Worm (Caenorhabditis elegans): ENCODE data around the gene glb-15.

The glb-15 gene

DNA sequence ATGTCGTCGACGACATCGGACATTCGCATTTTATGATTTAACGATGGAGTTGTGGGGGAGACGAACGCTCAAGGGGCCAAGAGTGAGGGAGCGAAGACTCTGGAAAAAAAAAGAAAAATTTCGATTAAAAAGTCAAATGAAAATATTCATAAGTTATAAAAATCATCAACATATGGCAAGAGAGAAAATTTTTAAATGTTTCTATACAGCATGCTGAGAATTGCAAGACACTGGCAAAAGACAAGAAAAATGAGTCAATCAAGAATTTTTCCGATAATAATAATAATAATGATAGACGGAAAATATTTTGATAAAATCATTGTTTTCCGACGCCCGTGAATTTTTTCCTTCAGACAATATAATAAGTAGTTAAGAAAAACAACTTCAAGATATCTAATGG lies 19.1 kb upstream of the glb-15 start, which contains the start of gene sipa-1:
Gene sipa-1, minus strand, starts transcription at position 101 of the 400 bp plus-strand sequence.
- TF ChIP-seq unc-62 (GFP tag; optimal IDR thresholded peaks at IDR 0.05), result no peak
- no peak for TF ChIP-seq zag-1 (tag; optimal IDR thresholded peaks at IDR 0.05)

DNA sequence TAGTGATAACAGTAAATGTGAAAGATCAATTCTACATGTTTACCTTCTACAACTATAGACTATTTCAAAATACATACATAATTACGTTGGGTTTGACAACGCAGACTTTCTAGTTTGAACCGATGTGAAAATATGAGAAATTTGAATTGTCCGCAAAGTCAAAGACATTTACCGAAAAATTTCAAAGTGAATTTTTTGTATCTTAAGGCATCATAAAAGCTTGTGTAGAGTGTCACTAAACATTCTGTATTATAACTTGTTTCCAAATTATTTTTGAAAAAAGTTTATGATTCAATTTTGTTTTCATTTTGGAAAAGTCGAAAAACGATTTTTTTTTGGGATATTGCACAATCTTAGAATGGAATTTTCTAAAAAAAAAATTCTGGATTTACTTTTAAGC lies 17.5 kb upstream of the glb-15 start:
- TF ChIP-seq lin-39 (tag; optimal IDR thresholded peaks at IDR 0.05) (no peak), ama-1 (optimal IDR thresholded peaks at IDR 0.05) (no peak), F13H6.1 (tag; optimal IDR thresholded peaks at IDR 0.05) (no peak), ZK546.5 (tag; optimal IDR thresholded peaks at IDR 0.05) (no peak), ztf-1 (GFP tag; conservative IDR thresholded peaks at IDR 0.05) (no peak), elt-1 (tag; optimal IDR thresholded peaks at IDR 0.05) (no peak), sma-9 (GFP tag; optimal IDR thresholded peaks at IDR 0.05) (no peak), sma-9 (tag; optimal IDR thresholded peaks at IDR 0.05) (no peak), mdl-1 (tag; optimal IDR thresholded peaks at IDR 0.05) (no peak), mab-5 (tag; optimal IDR thresholded peaks at IDR 0.05) (no peak), C34F6.9 (tag; optimal IDR thresholded peaks at IDR 0.05) (no peak), sem-4 (tag; optimal IDR thresholded peaks at IDR 0.05) (no peak)

DNA sequence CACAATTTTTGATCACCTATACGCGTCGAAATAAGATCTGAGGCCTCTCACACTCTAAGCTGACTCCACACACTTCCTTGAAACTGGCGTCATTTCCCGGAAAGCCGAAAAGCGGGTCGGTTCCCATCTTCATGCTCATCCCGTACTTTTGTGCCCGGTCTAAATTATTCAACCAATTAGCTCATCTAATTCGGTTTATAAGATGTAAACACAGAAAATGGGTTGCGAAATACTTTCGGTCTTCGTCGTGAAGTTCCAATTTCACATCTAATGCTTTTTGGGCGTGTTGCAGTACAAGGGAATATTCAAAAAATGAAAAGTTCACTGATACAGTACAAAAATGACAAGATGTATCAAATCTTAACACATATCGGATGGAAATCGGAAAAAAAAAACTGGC lies 13.1 kb upstream of the glb-15 start:
- TF ChIP-seq sma-9 (GFP tag; optimal IDR thresholded peaks at IDR 0.05) (no peak), sma-9 (tag; optimal IDR thresholded peaks at IDR 0.05) (no peak), nhr-11 (tag; optimal IDR thresholded peaks at IDR 0.05) (no peak)

DNA sequence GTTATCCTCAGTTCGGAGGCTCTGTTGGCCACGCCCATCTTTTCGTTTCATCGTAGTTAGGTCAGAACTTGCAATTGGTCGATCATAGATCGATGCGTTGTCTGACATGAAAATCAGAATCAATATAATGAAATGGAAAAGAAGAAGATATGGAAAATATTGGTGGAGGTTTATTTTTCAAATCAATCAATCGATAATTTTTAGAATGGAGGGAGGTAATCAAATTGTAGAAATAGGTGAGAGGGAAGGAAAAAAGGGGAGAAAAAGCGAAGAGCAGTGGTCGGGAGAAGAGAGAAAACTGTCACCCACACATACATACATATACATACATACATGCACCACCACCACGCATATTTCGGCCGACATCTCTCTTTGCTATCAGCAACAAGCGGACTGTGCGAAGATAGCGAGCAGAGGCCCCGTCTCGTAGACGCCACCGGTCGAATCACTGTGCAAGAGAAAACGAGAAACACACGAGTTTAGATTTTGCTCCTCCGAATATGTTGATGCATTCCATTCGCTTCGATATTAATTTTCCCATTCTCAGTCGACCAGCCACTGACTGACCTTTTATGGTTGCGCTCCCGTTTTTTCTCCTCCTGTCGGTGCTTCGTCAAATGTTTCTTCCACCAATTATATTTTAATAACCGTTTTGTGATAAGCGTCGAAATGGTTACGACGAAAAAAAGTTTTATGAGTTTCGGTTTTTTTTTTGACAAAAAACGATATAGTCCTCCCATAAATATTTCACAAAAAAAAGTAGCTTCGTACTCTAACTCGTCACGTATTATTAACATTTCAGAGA lies 11.4 kb upstream of the glb-15 start, which contains the start of gene F35B12.10:
Gene F35B12.10, minus strand, starts transcription at position 51 of the 805 bp plus-strand sequence.
- TF ChIP-seq lin-11 (tag; optimal IDR thresholded peaks at IDR 0.05) (no peak), F13H6.1 (tag; optimal IDR thresholded peaks at IDR 0.05) (peak; percentile 27), zag-1 (tag; optimal IDR thresholded peaks at IDR 0.05) (no peak), gmeb-1 (tag; optimal IDR thresholded peaks at IDR 0.05) (peak; percentile 26), sma-3 (GFP tag; optimal IDR thresholded peaks at IDR 0.05) (peak; percentile 49), fos-1 (tag; optimal IDR thresholded peaks at IDR 0.05) (peak; percentile 55), sma-9 (GFP tag; optimal IDR thresholded peaks at IDR 0.05) (peak; percentile 58), sma-9 (tag; optimal IDR thresholded peaks at IDR 0.05) (no peak), crh-2 (tag; optimal IDR thresholded peaks at IDR 0.05) (peak; percentile 28)

DNA sequence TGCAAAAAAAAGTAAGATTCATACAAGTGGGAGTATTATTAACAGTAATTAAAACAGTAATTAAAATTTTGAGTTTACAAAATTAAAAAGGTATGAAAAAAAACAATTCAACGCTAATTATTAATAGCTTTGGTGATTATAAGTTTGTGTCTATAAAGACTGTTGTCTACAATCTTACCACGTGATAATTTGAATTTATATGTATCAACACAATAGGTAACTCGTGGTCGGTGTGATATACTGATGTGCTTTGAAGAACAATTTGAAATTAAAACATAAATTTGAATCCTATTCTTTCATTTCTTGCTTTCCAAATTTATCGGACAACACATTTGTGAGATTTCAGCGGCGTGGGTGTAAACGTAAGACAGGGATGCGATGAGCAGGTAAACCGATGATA lies 9.8 kb upstream of the glb-15 start:
- TF ChIP-seq nhr-11 (tag; optimal IDR thresholded peaks at IDR 0.05), result no peak
- TF ChIP-seq ZK546.5 (tag; optimal IDR thresholded peaks at IDR 0.05), result no peak
- no peak for TF ChIP-seq blmp-1 (tag; optimal IDR thresholded peaks at IDR 0.05; ENCODE audit: insufficient read depth)
- TF ChIP-seq crh-2 (tag; optimal IDR thresholded peaks at IDR 0.05), result no peak
- no peak for TF ChIP-seq lin-13 (GFP tag; optimal IDR thresholded peaks at IDR 0.05)
- TF ChIP-seq ama-1 (optimal IDR thresholded peaks at IDR 0.05), result no peak

DNA sequence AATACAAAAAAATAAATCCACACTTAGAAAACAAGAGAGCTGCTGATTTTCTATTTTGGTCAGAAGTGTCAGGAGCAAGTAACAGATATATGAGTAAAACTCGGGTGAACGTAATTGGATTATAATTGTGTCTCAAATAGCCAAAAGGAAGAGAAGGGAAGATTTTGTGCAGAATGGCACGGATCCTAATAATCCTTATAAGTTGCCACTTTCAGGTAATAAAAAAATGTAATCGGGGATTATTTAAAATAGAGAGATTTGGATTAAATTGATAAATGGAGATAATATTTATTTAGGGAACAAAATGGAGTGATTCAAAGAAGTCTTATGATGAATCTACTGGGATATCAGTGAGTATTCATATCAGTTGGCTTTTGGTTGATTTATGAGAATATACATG lies 6.9 kb upstream of the glb-15 start:
- no peak for TF ChIP-seq sem-4 (tag; optimal IDR thresholded peaks at IDR 0.05)
- TF ChIP-seq skn-1 (tag; optimal IDR thresholded peaks at IDR 0.05), result no peak
- TF ChIP-seq nhr-23 (tag; optimal IDR thresholded peaks at IDR 0.05), result no peak

DNA sequence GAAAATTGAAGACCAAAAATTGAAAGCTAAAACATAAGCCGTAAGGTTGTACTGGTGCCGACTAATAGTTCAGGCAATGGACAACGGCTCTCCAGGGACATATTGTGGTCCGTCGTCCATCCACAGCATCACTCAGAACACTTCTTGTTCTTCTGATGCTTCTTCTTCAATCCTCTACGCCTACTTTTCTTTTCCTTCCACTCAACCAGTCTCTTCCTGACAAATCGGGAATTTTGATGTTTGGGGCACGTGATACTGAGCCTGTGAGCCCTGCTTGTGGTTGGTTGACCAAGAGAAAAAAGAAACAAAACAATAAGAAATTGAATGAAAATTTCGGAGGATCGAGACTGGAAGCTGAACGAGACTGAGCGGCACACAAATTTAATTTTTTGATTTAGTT lies 3.2 kb upstream of the glb-15 start:
- no peak for TF ChIP-seq ama-1 (optimal IDR thresholded peaks at IDR 0.05)
- no peak for TF ChIP-seq nhr-129 (tag; optimal IDR thresholded peaks at IDR 0.05)
- TF ChIP-seq nhr-237 (tag; optimal IDR thresholded peaks at IDR 0.05), result no peak
- TF ChIP-seq nhr-10 (tag; optimal IDR thresholded peaks at IDR 0.05), result no peak
- TF ChIP-seq R02D3.7 (tag; optimal IDR thresholded peaks at IDR 0.05), result no peak
- TF ChIP-seq elt-3 (tag; optimal IDR thresholded peaks at IDR 0.05), result no peak
- TF ChIP-seq nhr-77 (tag; optimal IDR thresholded peaks at IDR 0.05), result no peak
- TF ChIP-seq mab-5 (tag; optimal IDR thresholded peaks at IDR 0.05), result peak; percentile 0
- no peak for TF ChIP-seq nhr-25 (tag; optimal IDR thresholded peaks at IDR 0.05)
- TF ChIP-seq mdl-1 (tag; optimal IDR thresholded peaks at IDR 0.05), result peak in 1 of 2 experiments; percentile 3
- no peak for TF ChIP-seq ztf-11 (tag; optimal IDR thresholded peaks at IDR 0.05)
